Worm (Caenorhabditis elegans): ENCODE data around the gene glb-16.

DNA sequence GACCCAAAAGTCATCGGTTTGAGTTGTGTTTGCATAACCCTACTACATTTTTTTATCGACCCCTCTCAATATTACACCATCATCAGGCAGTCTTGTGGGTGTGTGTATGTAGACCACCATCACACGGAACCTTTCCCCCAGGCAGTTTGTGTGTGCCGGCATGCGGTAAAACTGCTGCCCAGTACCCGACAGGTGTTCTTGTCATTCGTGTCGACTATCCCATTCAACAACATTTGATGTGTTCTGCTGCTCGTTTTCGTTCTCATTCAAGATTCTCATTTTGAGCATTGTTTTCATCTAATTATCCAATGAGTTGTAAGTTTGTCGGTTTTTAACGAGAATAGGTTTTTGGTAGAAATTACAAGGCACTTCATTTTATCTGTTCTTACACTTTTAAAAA, 17.3 kb downstream of the glb-16 start:
- TF ChIP-seq cog-1 (tag; optimal IDR thresholded peaks at IDR 0.05), result no peak
- TF ChIP-seq ztf-23 (GFP tag; IDR thresholded peaks at IDR 0.05), result no peak
